Fruit fly (Drosophila melanogaster) whole organism, embryonic: ENCODE measurements around the gene CG31777.

Experiments used
- Doc2 ChIP-seq: fragments of 200-800 bp; sonication (Bioruptor generic); IDR thresholded peaks from 2 replicates; pipeline ENCODE4 v1.3.6; 2022; ENCODE audit warnings: missing biosample characterization, missing genetic modification characterization
- wdn ChIP-seq: fragments of 200-800 bp; sonication (Bioruptor generic); IDR thresholded peaks from 2 replicates; pipeline ENCODE4 v1.3.6; 2022; ENCODE audit warnings: missing biosample characterization, missing genetic modification characterization

- no peak for TF ChIP-seq Doc2 (GFP tag; lab: Robert Waterston, UW)
- no peak for TF ChIP-seq wdn (GFP tag; lab: Robert Waterston, UW)
Observed at dm6 chr2L:3669675-3670074, 37.2 kb downstream of the CG31777 start, which contains the start of gene Sfp24Bb.
